Worm (Caenorhabditis elegans) whole organism, young adult: Measurements from ENCODE around the gene apy-1.

ENCODE experiments used
- B0035.1 ChIP-seq: sonication (generic microtip); optimal IDR thresholded peaks from 2 replicates; lab custom pipeline; 2016; ENCODE audit warnings: missing genetic modification characterization, mild to moderate bottlenecking, missing compliant biosample characterization, missing genotype, missing genetic modification reagents
- F57C9.4 ChIP-seq: sonication (generic microtip); optimal IDR thresholded peaks from 2 replicates; lab custom pipeline; 2017; ENCODE audit warnings: mild to moderate bottlenecking, missing genetic modification characterization, missing compliant biosample characterization
- K12H6.12 ChIP-seq: fragments of 200-800 bp; sonication (Bioruptor generic); optimal IDR thresholded peaks from 2 replicates; lab custom pipeline; 2018; ENCODE audit warnings: mild to moderate bottlenecking, missing genetic modification characterization, missing compliant biosample characterization
- T26A5.8 ChIP-seq: sonication (generic microtip); optimal IDR thresholded peaks from 2 replicates; lab custom pipeline; 2016; ENCODE audit warnings: missing genetic modification characterization, missing compliant biosample characterization
- ama-1 ChIP-seq, 3 experiments: fragments of 150-350 bp in 1 of 3; sonication (generic microtip) in 2 of 3; optimal IDR thresholded peaks; 2 replicates each; lab custom pipeline; 2014 to 2018; ENCODE audit warnings: missing biosample characterization in 2 of 3, missing genetic modification characterization in 2 of 3, missing genetic modification reagents in 2 of 3
- bed-1 ChIP-seq: fragments of 200-800 bp; sonication (Bioruptor generic); IDR thresholded peaks from 2 replicates; pipeline ENCODE4 v1.3.6; 2022; ENCODE audit warnings: missing genetic modification reagents, missing genetic modification characterization, missing compliant biosample characterization
- hmg-1.2 ChIP-seq: fragments of 200-800 bp; sonication (Bioruptor generic); IDR thresholded peaks from 2 replicates; pipeline ENCODE4 v1.3.6; 2022; ENCODE audit warnings: missing genetic modification reagents, missing genetic modification characterization, missing compliant biosample characterization
- lag-1 ChIP-seq: fragments of 200-800 bp; sonication (Bioruptor generic); IDR thresholded peaks from 2 replicates; pipeline ENCODE4 v1.3.6; 2022; ENCODE audit warnings: missing genetic modification reagents, missing genetic modification characterization, missing compliant biosample characterization
- let-526 ChIP-seq: fragments of 200-800 bp; sonication (Bioruptor generic); IDR thresholded peaks from 2 replicates; pipeline ENCODE4 v1.3.6; 2022; ENCODE audit warnings: missing genetic modification reagents, missing genetic modification characterization, missing compliant biosample characterization
- mel-28 ChIP-seq: sonication (generic microtip); optimal IDR thresholded peaks from 2 replicates; lab custom pipeline; 2016; ENCODE audit warnings: borderline replicate concordance, mild to moderate bottlenecking, missing genetic modification characterization, missing compliant biosample characterization
- nhr-179 ChIP-seq: sonication (generic microtip); optimal IDR thresholded peaks from 2 replicates; lab custom pipeline; 2016; ENCODE audit warnings: mild to moderate bottlenecking, missing genetic modification characterization, missing compliant biosample characterization
- sea-2 ChIP-seq: fragments of 200-800 bp; sonication (Bioruptor generic); IDR thresholded peaks from 2 replicates; pipeline ENCODE4 v1.3.6; 2022; ENCODE audit warnings: missing genetic modification characterization, missing compliant biosample characterization
- tbp1 ChIP-seq: fragments of 200-800 bp; sonication (Bioruptor generic); optimal IDR thresholded peaks from 2 replicates; lab custom pipeline; 2018; ENCODE audit warnings: mild to moderate bottlenecking, missing genetic modification characterization, missing compliant biosample characterization
- tlf-1 ChIP-seq: fragments of 200-800 bp; sonication (Bioruptor generic); optimal IDR thresholded peaks from 2 replicates; lab custom pipeline; 2018; ENCODE audit warnings: mild to moderate bottlenecking, missing genetic modification characterization, missing compliant biosample characterization

The apy-1 gene

DNA sequence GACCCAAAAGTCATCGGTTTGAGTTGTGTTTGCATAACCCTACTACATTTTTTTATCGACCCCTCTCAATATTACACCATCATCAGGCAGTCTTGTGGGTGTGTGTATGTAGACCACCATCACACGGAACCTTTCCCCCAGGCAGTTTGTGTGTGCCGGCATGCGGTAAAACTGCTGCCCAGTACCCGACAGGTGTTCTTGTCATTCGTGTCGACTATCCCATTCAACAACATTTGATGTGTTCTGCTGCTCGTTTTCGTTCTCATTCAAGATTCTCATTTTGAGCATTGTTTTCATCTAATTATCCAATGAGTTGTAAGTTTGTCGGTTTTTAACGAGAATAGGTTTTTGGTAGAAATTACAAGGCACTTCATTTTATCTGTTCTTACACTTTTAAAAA lies 46.9 kb downstream of the apy-1 start:
- TF ChIP-seq K12H6.12 (tag; lab: Kevin White, UChicago) (no peak), tbp1 (no peak)

DNA sequence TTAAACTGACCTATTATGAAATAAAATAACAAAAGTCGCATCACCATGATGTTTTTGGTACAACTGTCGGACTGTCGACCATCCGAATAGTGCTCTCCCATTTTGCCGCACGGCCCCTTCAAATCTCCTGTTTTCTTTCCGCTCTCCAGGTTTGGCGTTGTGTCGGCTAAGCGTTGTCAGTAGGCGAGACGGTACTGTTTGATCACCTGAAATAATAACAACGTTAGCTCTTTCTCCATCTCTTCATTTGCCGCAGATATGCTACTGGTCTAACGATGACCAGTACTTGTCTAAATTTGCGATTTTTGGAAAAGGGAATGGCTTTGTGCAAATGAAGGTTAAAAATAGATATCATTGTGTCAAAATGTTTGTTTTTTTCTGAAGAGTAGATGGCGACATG lies 50.0 kb downstream of the apy-1 start, which contains the start of gene chts-1:
TSS of gene chts-1 (minus strand) at position 101 of the 400 bp plus-strand sequence.
- TF ChIP-seq F57C9.4 (tag; lab: Kevin White, UChicago) (no peak), hmg-1.2 (GFP tag; lab: Robert Waterston, UW) (no peak), mel-28 (no peak), nhr-179 (tag; lab: Kevin White, UChicago) (no peak), lag-1 (no peak), T26A5.8 (tag; lab: Kevin White, UChicago) (no peak), tlf-1 (GFP tag; lab: Kevin White, UChicago) (no peak), bed-1 (no peak), ama-1 (optimal IDR thresholded peaks at IDR 0.05; lab: Kevin White, UChicago) (no peak), ama-1 (GFP tag; optimal IDR thresholded peaks at IDR 0.05; lab: Kevin White, UChicago) (no peak), let-526 (GFP tag; lab: Robert Waterston, UW) (no peak), sea-2 (GFP tag; lab: Robert Waterston, UW) (no peak), B0035.1 (tag; lab: Kevin White, UChicago) (no peak)
